Worm (Caenorhabditis elegans): ENCODE measurements around the gene hal-3.

hal-3 gene

ce11 chrII:9646122-9646555, 29.2 kb upstream of the hal-3 start (continued):
- TF ChIP-seq elt-1 (tag; optimal IDR thresholded peaks at IDR 0.05) (no peak), fos-1 (tag; optimal IDR thresholded peaks at IDR 0.05) (peak; percentile 95), F13H6.1 (tag; optimal IDR thresholded peaks at IDR 0.05) (peak; percentile 81), skn-1 (tag; optimal IDR thresholded peaks at IDR 0.05) (no peak), lsy-2 (tag; optimal IDR thresholded peaks at IDR 0.05) (peak; percentile 32 to 74), nhr-10 (tag; optimal IDR thresholded peaks at IDR 0.05) (no peak), ztf-1 (GFP tag; conservative IDR thresholded peaks at IDR 0.05) (no peak), sma-3 (GFP tag; optimal IDR thresholded peaks at IDR 0.05) (peak; percentile 51), ama-1 (optimal IDR thresholded peaks at IDR 0.05) (peak; percentile 76), nhr-77 (tag; optimal IDR thresholded peaks at IDR 0.05) (no peak), sem-4 (tag; optimal IDR thresholded peaks at IDR 0.05) (peak; percentile 73), mdl-1 (tag; optimal IDR thresholded peaks at IDR 0.05) (peak in 1 of 2 experiments; percentile 39), Y55F3AM.14 (GFP tag; optimal IDR thresholded peaks at IDR 0.05) (peak; percentile 75)

ce11 chrII:9644940-9645634, 28.2 kb upstream of the hal-3 start:
- no peak for TF ChIP-seq ztf-1 (GFP tag; conservative IDR thresholded peaks at IDR 0.05)
- no peak for TF ChIP-seq F13H6.1 (tag; optimal IDR thresholded peaks at IDR 0.05)
- peak; percentile 8 for TF ChIP-seq sma-9 (GFP tag; optimal IDR thresholded peaks at IDR 0.05)
- no peak for TF ChIP-seq sma-9 (tag; optimal IDR thresholded peaks at IDR 0.05)
- TF ChIP-seq crh-2 (tag; optimal IDR thresholded peaks at IDR 0.05): peak; percentile 15
- TF ChIP-seq C34F6.9 (tag; optimal IDR thresholded peaks at IDR 0.05): peak; percentile 8
- TF ChIP-seq Y55F3AM.14 (GFP tag; optimal IDR thresholded peaks at IDR 0.05): peak; percentile 64
- TF ChIP-seq ceh-16 (tag; optimal IDR thresholded peaks at IDR 0.05): peak; percentile 98
- peak; percentile 28 for TF ChIP-seq nhr-25 (tag; optimal IDR thresholded peaks at IDR 0.05)
- peak; percentile 79 for TF ChIP-seq elt-1 (tag; optimal IDR thresholded peaks at IDR 0.05)
- no peak for TF ChIP-seq snpc-4 (tag; optimal IDR thresholded peaks at IDR 0.05)
- TF ChIP-seq gmeb-1 (tag; optimal IDR thresholded peaks at IDR 0.05): no peak
- no peak for TF ChIP-seq unc-62 (GFP tag; optimal IDR thresholded peaks at IDR 0.05)
- TF ChIP-seq unc-39 (tag; optimal IDR thresholded peaks at IDR 0.05): no peak
- peak; percentile 17 for TF ChIP-seq nhr-129 (tag; optimal IDR thresholded peaks at IDR 0.05)
- no peak for TF ChIP-seq ceh-82 (tag; optimal IDR thresholded peaks at IDR 0.05)
- peak; percentile 92 for TF ChIP-seq fos-1 (tag; optimal IDR thresholded peaks at IDR 0.05)
- no peak for TF ChIP-seq peb-1 (tag; optimal IDR thresholded peaks at IDR 0.05)

- TF ChIP-seq crh-2 (tag; optimal IDR thresholded peaks at IDR 0.05) (no peak), fos-1 (tag; optimal IDR thresholded peaks at IDR 0.05) (peak; percentile 11)
Observed at ce11 chrII:9644438-9644837, 27.5 kb upstream of the hal-3 start, which contains the start of gene fzr-1. Gene fzr-1 (minus strand): TSS chrII:9644466.

ce11 chrII:9636300-9636699, 19.4 kb upstream of the hal-3 start, which contains the start of gene ZK1307.7:
Gene ZK1307.7 (plus strand): TSS chrII:9636600.
- TF ChIP-seq unc-62 (GFP tag; optimal IDR thresholded peaks at IDR 0.05) (no peak), lin-11 (tag; optimal IDR thresholded peaks at IDR 0.05) (no peak), lin-13 (GFP tag; optimal IDR thresholded peaks at IDR 0.05) (no peak), aly-2 (tag; optimal IDR thresholded peaks at IDR 0.05) (no peak), nhr-10 (tag; optimal IDR thresholded peaks at IDR 0.05) (no peak), nhr-11 (tag; optimal IDR thresholded peaks at IDR 0.05) (no peak), unc-39 (tag; optimal IDR thresholded peaks at IDR 0.05) (no peak), mbf-1 (tag; optimal IDR thresholded peaks at IDR 0.05) (no peak), unc-55 (GFP tag; optimal IDR thresholded peaks at IDR 0.05) (no peak), alr-1 (tag; optimal IDR thresholded peaks at IDR 0.05) (no peak), nhr-25 (tag; optimal IDR thresholded peaks at IDR 0.05) (no peak), ztf-11 (tag; optimal IDR thresholded peaks at IDR 0.05) (no peak), dmd-4 (tag; optimal IDR thresholded peaks at IDR 0.05) (no peak)

ce11 chrII:9625930-9626329, 9.0 kb upstream of the hal-3 start:
- TF ChIP-seq Y55F3AM.14 (GFP tag; optimal IDR thresholded peaks at IDR 0.05) (no peak), nhr-12 (tag; optimal IDR thresholded peaks at IDR 0.05) (no peak), lin-39 (tag; optimal IDR thresholded peaks at IDR 0.05) (no peak), peb-1 (tag; optimal IDR thresholded peaks at IDR 0.05) (no peak), aly-2 (tag; optimal IDR thresholded peaks at IDR 0.05) (no peak), skn-1 (tag; optimal IDR thresholded peaks at IDR 0.05) (no peak), elt-3 (tag; optimal IDR thresholded peaks at IDR 0.05) (no peak), ZK546.5 (tag; optimal IDR thresholded peaks at IDR 0.05) (no peak), lin-13 (GFP tag; optimal IDR thresholded peaks at IDR 0.05) (no peak), mdl-1 (tag; optimal IDR thresholded peaks at IDR 0.05) (no peak), ztf-1 (GFP tag; conservative IDR thresholded peaks at IDR 0.05) (no peak)
